Fruit fly (Drosophila melanogaster) whole organism, embryonic: ENCODE data around the gene Unr.

ENCODE experiments used
- CG10147 ChIP-seq: fragments of 200-800 bp; sonication (Bioruptor generic); optimal IDR thresholded peaks from 2 replicates; lab custom pipeline; 2019; ENCODE audit warnings: missing biosample characterization, mild to moderate bottlenecking, missing genetic modification characterization, moderate library complexity
- CG10565 ChIP-seq: fragments of 200-800 bp; sonication (Bioruptor generic); optimal IDR thresholded peaks from 3 replicates; lab custom pipeline; 2016; ENCODE audit warnings: missing biosample characterization, mild to moderate bottlenecking, missing genetic modification characterization
- CG10959 ChIP-seq: fragments of 200-800 bp; sonication (Bioruptor generic); IDR thresholded peaks from 2 replicates; pipeline ENCODE4 v1.3.6; 2022; ENCODE audit warnings: missing biosample characterization, missing genetic modification characterization
- CG11456 ChIP-seq: fragments of 200-800 bp; sonication (Bioruptor generic); IDR thresholded peaks from 3 replicates; pipeline ENCODE4 v1.3.6; 2022; ENCODE audit warnings: missing biosample characterization, missing genetic modification characterization
- CG11504 ChIP-seq: fragments of 200-800 bp; sonication (Bioruptor generic); optimal IDR thresholded peaks from 3 replicates; lab custom pipeline; 2019; ENCODE audit warnings: missing biosample characterization, mild to moderate bottlenecking, missing genetic modification characterization, moderate library complexity
- CG12659 ChIP-seq: fragments of 200-800 bp; sonication (Bioruptor generic); optimal IDR thresholded peaks from 3 replicates; lab custom pipeline; 2017; ENCODE audit warnings: mild to moderate bottlenecking, missing biosample characterization, missing genetic modification reagents, missing genetic modification characterization
- CG14667 ChIP-seq: fragments of 200-800 bp; sonication (Bioruptor generic); IDR thresholded peaks from 2 replicates; pipeline ENCODE4 v1.3.6; 2022; ENCODE audit warnings: missing biosample characterization, missing genetic modification characterization
- CG1647 ChIP-seq: fragments of 200-800 bp; sonication (Bioruptor generic); optimal IDR thresholded peaks from 3 replicates; lab custom pipeline; 2016; ENCODE audit warnings: missing biosample characterization, missing genetic modification characterization
- CG17359 ChIP-seq: fragments of 200-800 bp; sonication (Bioruptor generic); optimal IDR thresholded peaks from 3 replicates; lab custom pipeline; 2018; ENCODE audit warnings: missing biosample characterization, mild to moderate bottlenecking, missing genetic modification characterization, moderate library complexity
- CG18262 ChIP-seq: fragments of 200-800 bp; optimal IDR thresholded peaks from 3 replicates; lab custom pipeline; 2019; ENCODE audit warnings: missing biosample characterization, mild to moderate bottlenecking, missing genetic modification characterization, moderate library complexity
- CG2678 ChIP-seq: fragments of 200-800 bp; sonication (Bioruptor generic); optimal IDR thresholded peaks from 3 replicates; lab custom pipeline; 2019; ENCODE audit warnings: missing biosample characterization, mild to moderate bottlenecking, missing genetic modification characterization, moderate library complexity
- CG2712 ChIP-seq: fragments of 200-800 bp; optimal IDR thresholded peaks from 3 replicates; lab custom pipeline; 2019; ENCODE audit warnings: missing biosample characterization, mild to moderate bottlenecking, missing genetic modification characterization, moderate library complexity
- CG34422 ChIP-seq: fragments of 200-800 bp; sonication (Bioruptor generic); IDR thresholded peaks from 3 replicates; pipeline ENCODE4 v1.3.6; 2022; ENCODE audit warnings: missing biosample characterization, missing genetic modification characterization
- CG4404 ChIP-seq: fragments of 200-800 bp; sonication (Bioruptor generic); IDR thresholded peaks from 2 replicates; pipeline ENCODE4 v1.3.6; 2022; ENCODE audit warnings: missing biosample characterization, missing genetic modification characterization
- CG5180 ChIP-seq: fragments of 200-800 bp; sonication (Bioruptor generic); optimal IDR thresholded peaks from 3 replicates; lab custom pipeline; 2017; ENCODE audit warnings: missing biosample characterization, missing genetic modification characterization, mild to moderate bottlenecking, moderate library complexity, missing genetic modification reagents
- CG8359 ChIP-seq: fragments of 200-800 bp; sonication (Bioruptor generic); optimal IDR thresholded peaks from 2 replicates; lab custom pipeline; 2017; ENCODE audit warnings: missing biosample characterization, mild to moderate bottlenecking, missing genetic modification characterization, borderline replicate concordance
- D ChIP-seq, 2 experiments: fragments of 200-800 bp in 1 of 2; fragments of >200 bp in 1 of 2; sonication (Bioruptor generic) in 1 of 2; optimal IDR thresholded peaks; 2 replicates in 1 of 2; 3 replicates in 1 of 2; lab custom pipeline; 2017; ENCODE audit warnings: mild to moderate bottlenecking in 1 of 2, missing biosample characterization in 1 of 2, missing genetic modification characterization in 1 of 2, missing genetic modification reagents in 1 of 2
- D19A ChIP-seq: fragments of 200-800 bp; optimal IDR thresholded peaks from 3 replicates; lab custom pipeline; 2019; ENCODE audit warnings: missing biosample characterization, mild to moderate bottlenecking, missing genetic modification characterization, moderate library complexity
- Dad ChIP-seq: fragments of 200-800 bp; sonication (Bioruptor generic); optimal IDR thresholded peaks from 3 replicates; lab custom pipeline; 2016; ENCODE audit warnings: missing biosample characterization, missing genetic modification characterization
- E2f2 ChIP-seq: fragments of 200-800 bp; sonication (Bioruptor generic); IDR thresholded peaks from 2 replicates; pipeline ENCODE4 v1.3.6; 2022; ENCODE audit warnings: missing biosample characterization, missing genetic modification characterization
- Eip74EF ChIP-seq, 2 experiments: fragments of 200-800 bp in 1 of 2; fragments of >200 bp in 1 of 2; sonication (Bioruptor generic) in 1 of 2; optimal IDR thresholded peaks; 2 replicates each; lab custom pipeline; 2017 to 2019; ENCODE audit warnings: missing biosample characterization in 2 of 2, missing genetic modification characterization in 2 of 2, mild to moderate bottlenecking in 1 of 2, moderate library complexity in 1 of 2
- Hr51 ChIP-seq, 2 experiments: fragments of 200-800 bp; sonication (Bioruptor generic); optimal IDR thresholded peaks; 2 replicates in 1 of 2; 3 replicates in 1 of 2; lab custom pipeline; 2016 to 2018; ENCODE audit warnings: missing biosample characterization in 2 of 2, missing genetic modification characterization in 2 of 2, mild to moderate bottlenecking in 1 of 2, moderate library complexity in 1 of 2
- Max ChIP-seq: fragments of 200-800 bp; sonication (Bioruptor generic); optimal IDR thresholded peaks from 2 replicates; lab custom pipeline; 2016; ENCODE audit warnings: missing biosample characterization, mild to moderate bottlenecking, missing genetic modification characterization
- Meics ChIP-seq: fragments of 200-800 bp; sonication (Bioruptor generic); optimal IDR thresholded peaks from 2 replicates; lab custom pipeline; 2017; ENCODE audit warnings: missing biosample characterization, mild to moderate bottlenecking, missing genetic modification characterization
- Nf-YC ChIP-seq: fragments of 200-800 bp; optimal IDR thresholded peaks from 3 replicates; lab custom pipeline; 2019; ENCODE audit warnings: missing biosample characterization, mild to moderate bottlenecking, missing genetic modification characterization, moderate library complexity
- Ptx1 ChIP-seq: fragments of 200-800 bp; sonication (Bioruptor generic); IDR thresholded peaks from 2 replicates; pipeline ENCODE4 v1.3.6; 2022; ENCODE audit warnings: missing biosample characterization, missing genetic modification characterization
- Sox100B ChIP-seq: fragments of 200-800 bp; sonication (Bioruptor generic); optimal IDR thresholded peaks from 3 replicates; lab custom pipeline; 2018; ENCODE audit warnings: missing biosample characterization, mild to moderate bottlenecking, missing genetic modification characterization
- Spps ChIP-seq: fragments of 200-800 bp; sonication (Bioruptor generic); optimal IDR thresholded peaks from 2 replicates; lab custom pipeline; 2018; ENCODE audit warnings: missing biosample characterization, mild to moderate bottlenecking, missing genetic modification characterization
- Stat92E ChIP-seq, 3 experiments: fragments of >200 bp in 2 of 3; fragments of 200-800 bp in 1 of 3; sonication (Bioruptor generic) in 1 of 3; optimal IDR thresholded peaks; 2 replicates each; lab custom pipeline; 2017 to 2019; ENCODE audit warnings: missing biosample characterization in 3 of 3, missing genetic modification characterization in 3 of 3, mild to moderate bottlenecking in 1 of 3, moderate library complexity in 1 of 3
- al ChIP-seq: fragments of 200-800 bp; sonication (Bioruptor generic); IDR thresholded peaks from 2 replicates; pipeline ENCODE4 v1.3.6; 2022; ENCODE audit warnings: missing biosample characterization, missing genetic modification characterization
- ap ChIP-seq: fragments of 200-800 bp; sonication (Bioruptor generic); IDR thresholded peaks from 2 replicates; pipeline ENCODE4 v1.3.6; 2022; ENCODE audit warnings: missing biosample characterization, missing genetic modification characterization
- dm ChIP-seq: fragments of 200-800 bp; sonication (Bioruptor generic); optimal IDR thresholded peaks from 3 replicates; lab custom pipeline; 2016; ENCODE audit warnings: missing biosample characterization, missing genetic modification characterization
- gem ChIP-seq: fragments of 200-800 bp; sonication (Bioruptor generic); optimal IDR thresholded peaks from 2 replicates; lab custom pipeline; 2019; ENCODE audit warnings: missing biosample characterization, mild to moderate bottlenecking, missing genetic modification characterization, moderate library complexity
- grau ChIP-seq: fragments of 200-800 bp; optimal IDR thresholded peaks from 3 replicates; lab custom pipeline; 2019; ENCODE audit warnings: missing biosample characterization, mild to moderate bottlenecking, missing genetic modification characterization, moderate library complexity
- jumu ChIP-seq: fragments of 200-800 bp; sonication (Bioruptor generic); optimal IDR thresholded peaks from 3 replicates; lab custom pipeline; 2016; ENCODE audit warnings: missing biosample characterization, missing genetic modification characterization
- lab ChIP-seq: fragments of 200-800 bp; sonication (Bioruptor generic); optimal IDR thresholded peaks from 3 replicates; lab custom pipeline; 2017; ENCODE audit warnings: missing biosample characterization, missing genetic modification characterization, mild to moderate bottlenecking, moderate library complexity, missing genetic modification reagents
- nom ChIP-seq: fragments of 200-800 bp; sonication (Bioruptor generic); optimal IDR thresholded peaks from 2 replicates; lab custom pipeline; 2017; ENCODE audit warnings: missing biosample characterization, missing genetic modification characterization, mild to moderate bottlenecking, moderate library complexity, missing genetic modification reagents
- onecut ChIP-seq: fragments of 200-800 bp; sonication (Bioruptor generic); IDR thresholded peaks from 2 replicates; pipeline ENCODE4 v1.3.6; 2022; ENCODE audit warnings: missing biosample characterization, missing genetic modification characterization
- otp ChIP-seq: fragments of 200-800 bp; sonication (Bioruptor generic); IDR thresholded peaks from 3 replicates; pipeline ENCODE4, ENCODE4 v1.3.6; 2022; ENCODE audit warnings: missing biosample characterization, missing genetic modification characterization
- pan ChIP-seq, 4 experiments: fragments of >200 bp in 3 of 4; fragments of 200-800 bp in 1 of 4; sonication (Bioruptor generic) in 1 of 4; optimal IDR thresholded peaks in 3 of 4; IDR thresholded peaks in 1 of 4; 2 replicates each; pipeline versions ENCODE4 v1.3.6 to Lab custom; 2017 to 2022; ENCODE audit warnings: missing biosample characterization in 2 of 4, missing genetic modification characterization in 2 of 4, mixed read lengths in 1 of 4
- salm ChIP-seq: fragments of 200-800 bp; sonication (Bioruptor generic); optimal IDR thresholded peaks from 2 replicates; lab custom pipeline; 2018; ENCODE audit warnings: missing biosample characterization, mild to moderate bottlenecking, missing genetic modification characterization
- sim ChIP-seq: fragments of 200-800 bp; sonication (Bioruptor generic); IDR thresholded peaks from 2 replicates; pipeline ENCODE4 v1.3.6; 2022; ENCODE audit warnings: missing biosample characterization, missing genetic modification characterization
- tin ChIP-seq: fragments of 200-800 bp; sonication (Bioruptor generic); optimal IDR thresholded peaks from 3 replicates; lab custom pipeline; 2016; ENCODE audit warnings: missing biosample characterization, missing genetic modification characterization
- trem ChIP-seq: fragments of 200-800 bp; optimal IDR thresholded peaks from 3 replicates; lab custom pipeline; 2019; ENCODE audit warnings: missing biosample characterization, mild to moderate bottlenecking, missing genetic modification characterization, moderate library complexity
- unpg ChIP-seq: fragments of 200-800 bp; sonication (Bioruptor generic); optimal IDR thresholded peaks from 3 replicates; lab custom pipeline; 2018; ENCODE audit warnings: missing biosample characterization, mild to moderate bottlenecking, missing genetic modification characterization, moderate library complexity
- vvl ChIP-seq: fragments of 200-800 bp; sonication (Bioruptor generic); IDR thresholded peaks from 2 replicates; pipeline ENCODE4 v1.3.6; 2022; ENCODE audit warnings: missing biosample characterization, missing genetic modification characterization
- zfh1 ChIP-seq: fragments of 200-800 bp; sonication (Bioruptor generic); IDR thresholded peaks from 3 replicates; pipeline ENCODE4 v1.3.6; 2022; ENCODE audit warnings: missing biosample characterization, missing genetic modification characterization

The Unr gene

dm6 chr3L:8445027-8445426, 2.8 kb upstream of the Unr start (continued):
- TF ChIP-seq D (optimal IDR thresholded peaks at IDR 0.05; lab: Kevin White, UChicago) (no peak), D (GFP tag; optimal IDR thresholded peaks at IDR 0.05; lab: Kevin White, UChicago) (peak; percentile 49), onecut (GFP tag; lab: Robert Waterston, UW) (peak; percentile 46; the same call in 1 of the 2 replicates), Ptx1 (GFP tag; lab: Robert Waterston, UW) (peak; percentile 54), E2f2 (GFP tag; lab: Robert Waterston, UW) (peak; percentile 27; the same call in 1 of the 2 replicates), Max (GFP tag; lab: Kevin White, UChicago) (peak; percentile 31), nom (GFP tag; lab: Kevin White, UChicago) (peak; percentile 33), sim (GFP tag; lab: Robert Waterston, UW) (peak; percentile 67; the same call in 1 of the 2 replicates), CG14667 (GFP tag; lab: Robert Waterston, UW) (peak; percentile 32; the same call in 1 of the 2 replicates), CG18262 (tag; lab: Kevin White, UChicago) (peak; percentile 77), salm (no peak), CG10959 (peak; percentile 41), otp (GFP tag; lab: Robert Waterston, UW) (0 out of 3 replicates have a peak, but pooled peaks have one; percentile 8), CG10565 (GFP tag; lab: Kevin White, UChicago) (no peak), grau (tag; lab: Kevin White, UChicago) (peak; percentile 39), D19A (tag; lab: Kevin White, UChicago) (peak; percentile 66), CG34422 (GFP tag; lab: Robert Waterston, UW) (0 out of 3 replicates have a peak, but pooled peaks have one; percentile 50), unpg (GFP tag; lab: Kevin White, UChicago) (peak; percentile 27), CG17359 (tag; lab: Kevin White, UChicago) (peak; percentile 76), CG2678 (tag; lab: Kevin White, UChicago) (peak; percentile 67), lab (GFP tag; lab: Kevin White, UChicago) (peak; percentile 68), CG1647 (GFP tag; lab: Kevin White, UChicago) (no peak), CG2712 (tag; lab: Kevin White, UChicago) (peak; percentile 82), zfh1 (GFP tag; lab: Robert Waterston, UW) (0 out of 3 replicates have a peak, but pooled peaks have one; percentile 29), Hr51 (GFP tag; optimal IDR thresholded peaks at IDR 0.05; lab: Kevin White, UChicago) (peak in 1 of 2 experiments; percentile 46), al (0 out of 2 replicates have a peak, but pooled peaks have one; percentile 8), Dad (GFP tag; lab: Kevin White, UChicago) (peak; percentile 23), CG11456 (GFP tag; lab: Robert Waterston, UW) (no peak), CG4404 (GFP tag; lab: Robert Waterston, UW) (peak; percentile 42; the same call in 1 of the 2 replicates), gem (tag; lab: Kevin White, UChicago) (peak; percentile 53), CG11504 (peak; percentile 75), jumu (GFP tag; lab: Kevin White, UChicago) (no peak), Nf-YC (tag; lab: Kevin White, UChicago) (peak; percentile 56), CG5180 (GFP tag; lab: Kevin White, UChicago) (peak; percentile 26), Eip74EF (GFP tag; optimal IDR thresholded peaks at IDR 0.05; lab: Kevin White, UChicago) (peak in 1 of 2 experiments; percentile 39), dm (GFP tag; lab: Kevin White, UChicago) (no peak), pan (optimal IDR thresholded peaks at IDR 0.05; lab: Kevin White, UChicago) (no peak), pan (GFP tag; optimal IDR thresholded peaks at IDR 0.05 in 1 of 2, IDR thresholded peaks at IDR 0.05 in 1 of 2) (peak in 1 of 2 experiments; percentile 65), CG12659 (GFP tag; lab: Kevin White, UChicago) (peak; percentile 32), Sox100B (GFP tag; lab: Kevin White, UChicago) (peak; percentile 34), Meics (GFP tag; lab: Kevin White, UChicago) (peak; percentile 62), vvl (GFP tag; lab: Robert Waterston, UW) (peak; percentile 76), ap (GFP tag; lab: Robert Waterston, UW) (peak; percentile 23; the same call in 1 of the 2 replicates), CG10147 (GFP tag; lab: Kevin White, UChicago) (peak; percentile 14), trem (tag; lab: Kevin White, UChicago) (peak; percentile 59), tin (GFP tag; lab: Kevin White, UChicago) (peak; percentile 47), CG8359 (GFP tag; lab: Kevin White, UChicago) (peak; percentile 21), Spps (peak; percentile 53), Stat92E (GFP tag; optimal IDR thresholded peaks at IDR 0.05; lab: Kevin White, UChicago) (no peak)
